Worm (Caenorhabditis elegans) whole organism, L3 larva: ENCODE measurements around the gene H10E21.1.

ENCODE experiments used
- ZK546.5 ChIP-seq: sonication (generic microtip); optimal IDR thresholded peaks from 2 replicates; lab custom pipeline; 2017; ENCODE audit warnings: missing biosample characterization, missing genetic modification characterization
- aly-2 ChIP-seq: fragments of 150-350 bp; optimal IDR thresholded peaks from 2 replicates; lab custom pipeline; 2014; ENCODE audit warnings: missing biosample characterization, missing genetic modification characterization
- ceh-16 ChIP-seq: sonication (generic microtip); optimal IDR thresholded peaks from 2 replicates; lab custom pipeline; 2017; ENCODE audit warnings: missing biosample characterization, missing genetic modification characterization
- ceh-28 ChIP-seq: fragments of 150-350 bp; optimal IDR thresholded peaks from 2 replicates; lab custom pipeline; 2014; ENCODE audit warnings: missing biosample characterization, missing genetic modification reagents, missing genetic modification characterization
- ceh-82 ChIP-seq: fragments of 150-350 bp; optimal IDR thresholded peaks from 2 replicates; lab custom pipeline; 2014; ENCODE audit warnings: missing biosample characterization, missing genetic modification characterization
- daf-12 ChIP-seq: fragments of 150-350 bp; optimal IDR thresholded peaks from 2 replicates; lab custom pipeline; 2014; ENCODE audit warnings: missing biosample characterization, missing genetic modification reagents, missing genetic modification characterization
- egl-27 ChIP-seq: sonication (generic microtip); optimal IDR thresholded peaks from 4 replicates; lab custom pipeline; 2017; ENCODE audit warnings: missing biosample characterization, missing genetic modification reagents, missing genetic modification characterization
- egl-5 ChIP-seq: fragments of 150-350 bp; optimal IDR thresholded peaks from 2 replicates; lab custom pipeline; 2017; ENCODE audit warnings: missing biosample characterization, missing genetic modification reagents, missing genetic modification characterization, inconsistent platforms
- elt-1 ChIP-seq: fragments of 150-350 bp; optimal IDR thresholded peaks from 2 replicates; lab custom pipeline; 2014; ENCODE audit warnings: missing biosample characterization, missing genetic modification characterization
- elt-2 ChIP-seq: sonication (generic microtip); optimal IDR thresholded peaks from 2 replicates; lab custom pipeline; 2016; ENCODE audit warnings: missing genetic modification reagents, mild to moderate bottlenecking, missing genetic modification characterization, missing compliant biosample characterization
- elt-3 ChIP-seq, 3 experiments: fragments of 150-350 bp in 1 of 3; sonication (generic microtip) in 2 of 3; optimal IDR thresholded peaks; 2 replicates in 2 of 3; 4 replicates in 1 of 3; lab custom pipeline; 2014 to 2017; ENCODE audit warnings: missing biosample characterization in 3 of 3, missing genetic modification characterization in 3 of 3
- eor-1 ChIP-seq, 2 experiments: fragments of 150-350 bp; optimal IDR thresholded peaks; 2 replicates each; lab custom pipeline; 2014 to 2018; ENCODE audit warnings: missing biosample characterization in 2 of 2, missing genetic modification characterization in 2 of 2
- fkh-10 ChIP-seq: sonication (generic microtip); optimal IDR thresholded peaks from 2 replicates; lab custom pipeline; 2017; ENCODE audit warnings: missing biosample characterization, missing genetic modification reagents, missing genetic modification characterization
- fkh-2 ChIP-seq: fragments of 150-350 bp; optimal IDR thresholded peaks from 2 replicates; lab custom pipeline; 2014; ENCODE audit warnings: missing biosample characterization, missing genetic modification reagents, missing genetic modification characterization
- fos-1 ChIP-seq: fragments of 150-350 bp; optimal IDR thresholded peaks from 2 replicates; lab custom pipeline; 2014; ENCODE audit warnings: missing biosample characterization, missing genetic modification characterization
- hmg-11 ChIP-seq: sonication (generic microtip); optimal IDR thresholded peaks from 2 replicates; lab custom pipeline; 2016; ENCODE audit warnings: missing genetic modification characterization, missing compliant biosample characterization
- jun-1 ChIP-seq: fragments of 150-350 bp; optimal IDR thresholded peaks from 2 replicates; lab custom pipeline; 2014; ENCODE audit warnings: missing biosample characterization, missing genetic modification reagents, missing genetic modification characterization
- lin-15B ChIP-seq: fragments of 150-350 bp; optimal IDR thresholded peaks from 2 replicates; lab custom pipeline; 2014; ENCODE audit warnings: missing biosample characterization, missing genetic modification characterization
- lin-39 ChIP-seq: fragments of 150-350 bp; optimal IDR thresholded peaks from 2 replicates; lab custom pipeline; 2018; ENCODE audit warnings: missing biosample characterization, missing genetic modification reagents, missing genetic modification characterization
- lsy-12 ChIP-seq: sonication (generic microtip); optimal IDR thresholded peaks from 2 replicates; lab custom pipeline; 2016; ENCODE audit warnings: mild to moderate bottlenecking, missing genetic modification characterization, missing compliant biosample characterization
- mml-1 ChIP-seq: fragments of 150-350 bp; sonication (generic microtip); optimal IDR thresholded peaks from 3 replicates; lab custom pipeline; 2014; ENCODE audit warnings: missing biosample characterization, missing genetic modification characterization
- nfya-1 ChIP-seq: sonication (generic microtip); optimal IDR thresholded peaks from 2 replicates; lab custom pipeline; 2017; ENCODE audit warnings: missing genetic modification characterization, mild to moderate bottlenecking, missing compliant biosample characterization, antibody characterized with exemption, moderate library complexity; ENCODE audit not compliant: insufficient read depth
- nhr-11 ChIP-seq: fragments of 150-350 bp; optimal IDR thresholded peaks from 2 replicates; lab custom pipeline; 2014; ENCODE audit warnings: missing biosample characterization, missing genetic modification characterization
- nhr-23 ChIP-seq: fragments of 150-350 bp; optimal IDR thresholded peaks from 2 replicates; lab custom pipeline; 2014; ENCODE audit warnings: missing biosample characterization, missing genetic modification reagents, missing genetic modification characterization
- nhr-237 ChIP-seq: fragments of 150-350 bp; optimal IDR thresholded peaks from 2 replicates; lab custom pipeline; 2014; ENCODE audit warnings: missing biosample characterization, missing genetic modification characterization
- nhr-25 ChIP-seq: sonication (generic microtip); optimal IDR thresholded peaks from 2 replicates; lab custom pipeline; 2017; ENCODE audit warnings: missing biosample characterization, missing genetic modification characterization
- nhr-28 ChIP-seq: fragments of 150-350 bp; optimal IDR thresholded peaks from 2 replicates; lab custom pipeline; 2014; ENCODE audit warnings: missing biosample characterization, missing genetic modification characterization
- nhr-43 ChIP-seq: sonication (generic microtip); optimal IDR thresholded peaks from 2 replicates; lab custom pipeline; 2016; ENCODE audit warnings: mild to moderate bottlenecking, missing genetic modification characterization, missing compliant biosample characterization; ENCODE audit not compliant: poor library complexity, severe bottlenecking
- nhr-67 ChIP-seq: fragments of 150-350 bp; optimal IDR thresholded peaks from 2 replicates; lab custom pipeline; 2014; ENCODE audit warnings: missing biosample characterization, missing genetic modification characterization
- nhr-76 ChIP-seq: fragments of 150-350 bp; sonication (generic microtip); optimal IDR thresholded peaks from 5 replicates; lab custom pipeline; 2014; ENCODE audit warnings: missing biosample characterization, missing genetic modification characterization
- nhr-77 ChIP-seq: fragments of 150-350 bp; optimal IDR thresholded peaks from 2 replicates; lab custom pipeline; 2014; ENCODE audit warnings: missing biosample characterization, missing genetic modification characterization
- pha-4 ChIP-seq: fragments of 150-350 bp; optimal IDR thresholded peaks from 2 replicates; lab custom pipeline; 2014; ENCODE audit warnings: missing biosample characterization, missing genetic modification reagents, missing genetic modification characterization
- pqm-1 ChIP-seq: fragments of 150-350 bp; optimal IDR thresholded peaks from 2 replicates; lab custom pipeline; 2017; ENCODE audit warnings: missing biosample characterization, missing genetic modification characterization, inconsistent platforms
- snpc-4 ChIP-seq: fragments of 150-350 bp; optimal IDR thresholded peaks from 2 replicates; lab custom pipeline; 2014; ENCODE audit warnings: missing biosample characterization, missing genetic modification characterization
- tbx-2 ChIP-seq: sonication (generic microtip); optimal IDR thresholded peaks from 2 replicates; lab custom pipeline; 2016; ENCODE audit warnings: mild to moderate bottlenecking, missing genetic modification characterization, missing compliant biosample characterization
- unc-39 ChIP-seq: sonication (generic microtip); optimal IDR thresholded peaks from 4 replicates; lab custom pipeline; 2017; ENCODE audit warnings: missing biosample characterization, missing genetic modification characterization
- unc-62 ChIP-seq: fragments of 150-350 bp; sonication (generic microtip); optimal IDR thresholded peaks from 4 replicates; lab custom pipeline; 2014; ENCODE audit warnings: missing biosample characterization, missing genetic modification reagents, missing genetic modification characterization
- zag-1 ChIP-seq: fragments of 150-350 bp; optimal IDR thresholded peaks from 2 replicates; lab custom pipeline; 2014; ENCODE audit warnings: missing biosample characterization, missing genetic modification characterization
- ztf-11 ChIP-seq: fragments of 150-350 bp; optimal IDR thresholded peaks from 2 replicates; lab custom pipeline; 2014; ENCODE audit warnings: missing biosample characterization, missing genetic modification characterization

H10E21.1 gene

ce11 chrIII:16797-17196 is 1.2 kb downstream of the H10E21.1 start:
- TF ChIP-seq ceh-28 (tag; lab: Kevin White, UChicago) (peak; percentile 93), snpc-4 (tag; lab: Kevin White, UChicago) (no peak)

DNA sequence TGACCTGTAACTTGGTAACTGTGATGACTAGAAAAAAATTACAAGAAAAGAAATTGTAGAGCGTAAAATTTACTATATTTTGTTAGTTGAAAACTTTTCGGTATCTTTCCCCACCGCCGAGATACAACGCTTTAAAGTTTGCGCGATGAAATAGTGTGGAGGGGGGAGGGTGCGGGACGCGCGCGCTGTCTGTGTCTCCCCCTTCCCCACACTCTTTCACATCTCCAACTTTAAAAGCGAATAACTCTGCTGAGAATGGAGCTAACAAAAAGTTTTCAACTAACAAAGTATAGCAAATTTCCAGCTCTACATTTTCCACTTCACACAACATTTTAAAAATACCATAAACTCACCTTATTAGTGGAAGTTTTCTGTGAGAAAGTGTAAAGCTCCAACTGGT is 2.0 kb downstream of the H10E21.1 start:
- TF ChIP-seq daf-12 (tag; lab: Kevin White, UChicago) (no peak), egl-5 (tag; lab: Kevin White, UChicago) (no peak), unc-62 (GFP tag; lab: Kevin White, UChicago) (no peak), snpc-4 (tag; lab: Kevin White, UChicago) (no peak), elt-2 (tag; lab: Kevin White, UChicago) (peak; percentile 2), fkh-2 (tag; lab: Kevin White, UChicago) (no peak), egl-27 (tag; lab: Kevin White, UChicago) (no peak)

DNA sequence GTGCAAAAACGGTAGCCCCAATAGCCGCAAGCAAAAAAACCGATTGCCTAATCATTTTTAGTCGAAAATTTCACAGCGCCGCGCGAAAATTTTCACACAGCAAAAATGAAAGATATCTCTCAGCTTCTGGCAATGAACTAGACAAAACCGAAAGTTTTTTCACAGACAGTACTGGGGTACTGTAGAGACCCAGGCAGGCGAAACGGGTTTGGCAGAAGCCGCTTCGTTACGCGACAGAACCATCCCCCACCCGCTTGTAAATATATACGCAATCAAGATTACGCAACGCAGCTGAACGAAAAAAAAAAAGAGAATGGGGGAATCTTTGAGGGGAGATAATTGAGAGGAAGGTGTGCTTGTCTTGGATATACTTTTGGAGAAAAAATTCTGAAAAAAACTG is 3.9 kb downstream of the H10E21.1 start, which contains the start of gene H10E21.4:
TSS of gene H10E21.4 (minus strand) at position 167 of the 400 bp plus-strand sequence.
- TF ChIP-seq ztf-11 (no peak), eor-1 (tag; optimal IDR thresholded peaks at IDR 0.05; lab: Kevin White, UChicago) (no peak), lin-39 (no peak), nhr-25 (peak; percentile 55), mml-1 (no peak), ZK546.5 (tag; lab: Kevin White, UChicago) (no peak), nhr-237 (tag; lab: Kevin White, UChicago) (no peak), lsy-12 (tag; lab: Kevin White, UChicago) (no peak), daf-12 (tag; lab: Kevin White, UChicago) (no peak)
- TF ChIP-seq, all 47 proteins: peak for 1

DNA sequence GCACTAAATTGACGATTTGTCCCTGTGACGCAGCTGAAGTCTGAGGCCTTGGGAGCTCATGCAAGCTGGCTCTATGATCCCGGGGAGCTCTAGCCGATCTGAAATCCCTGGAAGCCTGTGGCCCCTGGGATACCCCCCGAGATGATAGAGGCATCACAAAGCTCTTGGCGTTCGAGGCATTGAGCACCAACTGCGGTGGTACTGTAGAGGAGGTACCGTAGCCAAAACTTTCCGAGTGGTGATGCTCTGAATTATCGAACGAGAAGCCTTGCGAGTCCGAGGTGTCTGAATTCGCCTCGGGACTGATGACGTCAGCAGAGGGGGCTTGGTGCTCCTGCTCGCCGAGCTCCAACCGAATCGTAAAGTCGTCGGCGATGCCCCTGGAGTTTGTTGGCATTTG is 5.7 kb downstream of the H10E21.1 start:
- TF ChIP-seq nhr-77, result no peak
- TF ChIP-seq nhr-23 (tag; lab: Kevin White, UChicago), result no peak
- TF ChIP-seq tbx-2 (tag; lab: Kevin White, UChicago), result no peak
- TF ChIP-seq hmg-11 (tag; lab: Kevin White, UChicago), result no peak
- TF ChIP-seq lin-39, result no peak
- no peak for TF ChIP-seq fkh-2 (tag; lab: Kevin White, UChicago)
- TF ChIP-seq ZK546.5 (tag; lab: Kevin White, UChicago), result no peak
- TF ChIP-seq daf-12 (tag; lab: Kevin White, UChicago), result no peak
- no peak for TF ChIP-seq nhr-76 (tag; lab: Kevin White, UChicago)
- no peak for TF ChIP-seq unc-39
- no peak for TF ChIP-seq fos-1 (tag; lab: Kevin White, UChicago)
- TF ChIP-seq fkh-10 (GFP tag; lab: Kevin White, UChicago), result no peak
- no peak for TF ChIP-seq nhr-11 (tag; lab: Kevin White, UChicago)
- TF ChIP-seq egl-27 (tag; lab: Kevin White, UChicago), result no peak
- no peak for TF ChIP-seq elt-1 (tag; lab: Kevin White, UChicago)
- TF ChIP-seq pqm-1 (tag; lab: Kevin White, UChicago), result no peak
- TF ChIP-seq lin-15B, result no peak
- TF ChIP-seq nhr-67 (tag; lab: Kevin White, UChicago), result no peak

DNA sequence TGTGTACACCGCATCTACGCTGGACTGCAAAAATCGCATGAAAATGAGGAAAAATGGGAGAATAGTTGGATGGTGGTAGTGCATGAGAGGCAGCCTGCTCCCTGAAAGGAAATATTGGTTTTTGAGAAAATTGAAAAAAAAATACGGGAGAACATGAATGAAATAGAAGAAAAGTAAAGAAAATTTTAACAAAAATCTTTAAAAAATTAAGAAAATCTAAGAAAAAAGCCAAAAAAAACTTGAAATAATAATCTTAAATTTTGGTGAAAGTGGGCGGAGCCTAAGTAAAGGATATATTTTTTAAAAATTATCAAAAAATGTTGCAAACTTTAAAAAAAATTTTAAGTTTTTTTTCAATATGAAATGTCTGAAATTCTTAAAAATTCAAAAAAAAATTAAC is 8.3 kb downstream of the H10E21.1 start, which contains the start of gene H10E21.5:
TSS of gene H10E21.5 (minus strand) at position 101 of the 400 bp plus-strand sequence.
- TF ChIP-seq nhr-23 (tag; lab: Kevin White, UChicago) (no peak), nhr-11 (tag; lab: Kevin White, UChicago) (no peak), egl-27 (tag; lab: Kevin White, UChicago) (no peak), elt-1 (tag; lab: Kevin White, UChicago) (no peak), nfya-1 (tag; lab: Kevin White, UChicago) (no peak), ztf-11 (no peak), pha-4 (no peak), hmg-11 (tag; lab: Kevin White, UChicago) (no peak), ZK546.5 (tag; lab: Kevin White, UChicago) (no peak)

- TF ChIP-seq lin-39 (peak; percentile 95), aly-2 (tag; lab: Kevin White, UChicago) (no peak), pha-4 (no peak), nhr-28 (tag; lab: Kevin White, UChicago) (no peak), nhr-25 (no peak), nfya-1 (tag; lab: Kevin White, UChicago) (peak; percentile 90), fos-1 (tag; lab: Kevin White, UChicago) (no peak), zag-1 (tag; lab: Kevin White, UChicago) (no peak), pqm-1 (tag; lab: Kevin White, UChicago) (no peak), ceh-28 (tag; lab: Kevin White, UChicago) (peak; percentile 68), ceh-82 (tag; lab: Kevin White, UChicago) (peak; percentile 47), nhr-76 (tag; lab: Kevin White, UChicago) (no peak), ztf-11 (no peak), nhr-43 (tag; lab: Kevin White, UChicago) (no peak), jun-1 (peak; percentile 3), tbx-2 (tag; lab: Kevin White, UChicago) (peak; percentile 50), fkh-2 (tag; lab: Kevin White, UChicago) (peak; percentile 35), ceh-16 (tag; lab: Kevin White, UChicago) (no peak), lin-15B (peak; percentile 28), snpc-4 (tag; lab: Kevin White, UChicago) (no peak), elt-3 (tag; optimal IDR thresholded peaks at IDR 0.05; lab: Kevin White, UChicago) (no peak), hmg-11 (tag; lab: Kevin White, UChicago) (peak; percentile 74), nhr-77 (no peak), daf-12 (tag; lab: Kevin White, UChicago) (no peak)
These were observed 10.0 kb downstream of the H10E21.1 start for ce11 chrIII:25582-25996.
